Fruit fly (Drosophila melanogaster): ENCODE data around the gene PIG-Wa.

Gene PIG-Wa

dm6 chr2L:2382971-2383370, at the start of gene PIG-Wa (continued):
- TF ChIP-seq bigmax (GFP tag; optimal IDR thresholded peaks at IDR 0.05) (no peak), NC2α (GFP tag; optimal IDR thresholded peaks at IDR 0.05) (no peak), CG8281 (tag; optimal IDR thresholded peaks at IDR 0.05) (no peak), CG11504 (tag; optimal IDR thresholded peaks at IDR 0.05) (peak; percentile 13), bcd (GFP tag; optimal IDR thresholded peaks at IDR 0.05) (no peak), CG15514 (GFP tag; optimal IDR thresholded peaks at IDR 0.05) (peak; percentile 17), CG10959 (GFP tag; IDR thresholded peaks at IDR 0.05) (no peak), Sry-δ (GFP tag; optimal IDR thresholded peaks at IDR 0.05) (peak; percentile 90), NC2β (GFP tag; optimal IDR thresholded peaks at IDR 0.05) (peak; percentile 5), CG7928 (GFP tag; optimal IDR thresholded peaks at IDR 0.05) (no peak), Camta (GFP tag; optimal IDR thresholded peaks at IDR 0.05) (no peak), CG10462 (GFP tag; optimal IDR thresholded peaks at IDR 0.05) (no peak), Dll (GFP tag; IDR thresholded peaks at IDR 0.05; ENCODE audit: partially characterized antibody) (0 out of 4 replicates have a peak, but pooled peaks have one; percentile 17), sisA (GFP tag; IDR thresholded peaks at IDR 0.05) (no peak), Chrac-16 (GFP tag; optimal IDR thresholded peaks at IDR 0.05) (no peak), CG18599 (GFP tag; optimal IDR thresholded peaks at IDR 0.05) (no peak), CG13287 (GFP tag; IDR thresholded peaks at IDR 0.05; ENCODE audit: partially characterized antibody) (peak; percentile 62), CG16813 (GFP tag; IDR thresholded peaks at IDR 0.05; ENCODE audit: partially characterized antibody) (peak; percentile 55; the same call in 2 of the 3 replicates), CG31365 (tag; optimal IDR thresholded peaks at IDR 0.05) (no peak), Dp (GFP tag; optimal IDR thresholded peaks at IDR 0.05) (peak; percentile 91), ssp (GFP tag; IDR thresholded peaks at IDR 0.05) (no peak), Bgb (GFP tag; IDR thresholded peaks at IDR 0.05; ENCODE audit: partially characterized antibody) (peak; percentile 56), CG17361 (GFP tag; IDR thresholded peaks at IDR 0.05) (no peak), Trl (optimal IDR thresholded peaks at IDR 0.05) (no peak), Trl (GFP tag; optimal IDR thresholded peaks at IDR 0.05) (peak; percentile 5), BEAF-32 (GFP tag; optimal IDR thresholded peaks at IDR 0.05) (peak; percentile 39), sob (GFP tag; IDR thresholded peaks at IDR 0.05) (no peak; the same call in 1 of the 2 replicates), CG15269 (tag; optimal IDR thresholded peaks at IDR 0.05) (no peak), ERR (GFP tag; optimal IDR thresholded peaks at IDR 0.05) (no peak), nerfin-1 (tag; optimal IDR thresholded peaks at IDR 0.05) (peak; percentile 80), Mes4 (GFP tag; optimal IDR thresholded peaks at IDR 0.05) (no peak), CG7271 (tag; optimal IDR thresholded peaks at IDR 0.05) (no peak), Dfd (GFP tag; optimal IDR thresholded peaks at IDR 0.05) (no peak), CG13123 (GFP tag; optimal IDR thresholded peaks at IDR 0.05) (no peak), hkb (optimal IDR thresholded peaks at IDR 0.05) (no peak), hkb (GFP tag; IDR thresholded peaks at IDR 0.05) (no peak), HLH4C (GFP tag; IDR thresholded peaks at IDR 0.05; ENCODE audit: partially characterized antibody) (no peak), wek (GFP tag; optimal IDR thresholded peaks at IDR 0.05) (peak; percentile 34), insv (GFP tag; optimal IDR thresholded peaks at IDR 0.05) (no peak), CG2129 (GFP tag; IDR thresholded peaks at IDR 0.05; ENCODE audit: partially characterized antibody) (no peak), kay (GFP tag; optimal IDR thresholded peaks at IDR 0.05) (no peak), lbe (GFP tag; optimal IDR thresholded peaks at IDR 0.05) (no peak), sug (tag; optimal IDR thresholded peaks at IDR 0.05) (no peak), CG1603 (tag; optimal IDR thresholded peaks at IDR 0.05) (peak; percentile 56), cg (GFP tag; optimal IDR thresholded peaks at IDR 0.05) (no peak), danr (GFP tag; IDR thresholded peaks at IDR 0.05) (no peak), gem (tag; optimal IDR thresholded peaks at IDR 0.05) (no peak), Atf6 (GFP tag; IDR thresholded peaks at IDR 0.05) (no peak), MBD-R2 (GFP tag; IDR thresholded peaks at IDR 0.05) (peak; percentile 96), stwl (tag; optimal IDR thresholded peaks at IDR 0.05) (peak; percentile 94), sqz (GFP tag; optimal IDR thresholded peaks at IDR 0.05) (no peak)
